Fruit fly (Drosophila melanogaster) whole organism, embryonic: ENCODE measurements around the gene CG34256.

Source experiments
- Asciz ChIP-seq: fragments of 200-800 bp; sonication (Bioruptor generic); optimal IDR thresholded peaks from 2 replicates; lab custom pipeline; 2017; ENCODE audit warnings: missing biosample characterization, mild to moderate bottlenecking, missing genetic modification characterization, missing genetic modification reagents
- B-H1 ChIP-seq: fragments of 200-800 bp; sonication (Bioruptor generic); IDR thresholded peaks from 3 replicates; pipeline ENCODE4 v1.3.6; 2022; ENCODE audit warnings: missing biosample characterization, missing genetic modification characterization
- CG1024 ChIP-seq: fragments of 200-800 bp; sonication (Bioruptor generic); IDR thresholded peaks from 2 replicates; pipeline ENCODE4 v1.3.6; 2022; ENCODE audit warnings: missing biosample characterization, missing genetic modification characterization
- CG10274 ChIP-seq: fragments of 200-800 bp; sonication (Bioruptor generic); optimal IDR thresholded peaks from 3 replicates; lab custom pipeline; 2017; ENCODE audit warnings: missing biosample characterization, mild to moderate bottlenecking, missing genetic modification characterization
- CG10321 ChIP-seq: fragments of 200-800 bp; sonication (Bioruptor generic); IDR thresholded peaks from 2 replicates; pipeline ENCODE4 v1.3.6; 2022; ENCODE audit warnings: missing biosample characterization, missing genetic modification characterization
- CG10565 ChIP-seq: fragments of 200-800 bp; sonication (Bioruptor generic); optimal IDR thresholded peaks from 3 replicates; lab custom pipeline; 2016; ENCODE audit warnings: missing biosample characterization, mild to moderate bottlenecking, missing genetic modification characterization
- CG11560 ChIP-seq: fragments of 200-800 bp; sonication (Bioruptor generic); IDR thresholded peaks from 3 replicates; pipeline ENCODE4 v1.3.6; 2022; ENCODE audit warnings: missing biosample characterization, missing genetic modification characterization
- CG11695 ChIP-seq: fragments of 200-800 bp; sonication (Bioruptor generic); IDR thresholded peaks from 3 replicates; pipeline ENCODE4 v1.3.6; 2022; ENCODE audit warnings: missing biosample characterization, missing genetic modification characterization
- CG11723 ChIP-seq: fragments of 200-800 bp; sonication (Bioruptor generic); optimal IDR thresholded peaks from 2 replicates; lab custom pipeline; 2017; ENCODE audit warnings: missing biosample characterization, mild to moderate bottlenecking, missing genetic modification characterization
- CG12299 ChIP-seq: fragments of 200-800 bp; sonication (Bioruptor generic); optimal IDR thresholded peaks from 2 replicates; lab custom pipeline; 2018; ENCODE audit warnings: missing biosample characterization, mild to moderate bottlenecking, missing genetic modification characterization
- CG12942 ChIP-seq: fragments of 200-800 bp; sonication (Bioruptor generic); optimal IDR thresholded peaks from 3 replicates; lab custom pipeline; 2016; ENCODE audit warnings: missing biosample characterization, missing genetic modification characterization
- CG13123 ChIP-seq: fragments of 200-800 bp; sonication (Bioruptor generic); optimal IDR thresholded peaks from 2 replicates; lab custom pipeline; 2016; ENCODE audit warnings: missing biosample characterization, missing genetic modification characterization
- CG13296 ChIP-seq: fragments of 200-800 bp; sonication (Bioruptor generic); optimal IDR thresholded peaks from 3 replicates; lab custom pipeline; 2018; ENCODE audit warnings: missing biosample characterization, mild to moderate bottlenecking, missing genetic modification characterization
- CG14014 ChIP-seq: fragments of 200-800 bp; sonication (Bioruptor generic); IDR thresholded peaks from 2 replicates; pipeline ENCODE4 v1.3.6; 2022; ENCODE audit warnings: missing biosample characterization, missing genetic modification characterization
- CG1529 ChIP-seq: fragments of 200-800 bp; sonication (Bioruptor generic); optimal IDR thresholded peaks from 3 replicates; lab custom pipeline; 2018; ENCODE audit warnings: missing biosample characterization, missing genetic modification characterization
- CG1832 ChIP-seq: fragments of 200-800 bp; sonication (Bioruptor generic); optimal IDR thresholded peaks from 2 replicates; lab custom pipeline; 2017; ENCODE audit warnings: missing biosample characterization, mild to moderate bottlenecking, missing genetic modification characterization, inconsistent platforms
- CG18619 ChIP-seq: fragments of 200-800 bp; sonication (Bioruptor generic); optimal IDR thresholded peaks from 3 replicates; lab custom pipeline; 2017; ENCODE audit warnings: missing biosample characterization, mild to moderate bottlenecking, missing genetic modification characterization
- CG4820 ChIP-seq: fragments of 200-800 bp; sonication (Bioruptor generic); optimal IDR thresholded peaks from 3 replicates; lab custom pipeline; 2016; ENCODE audit warnings: missing biosample characterization, missing genetic modification characterization
- CG7839 ChIP-seq: fragments of 200-800 bp; sonication (Bioruptor generic); optimal IDR thresholded peaks from 3 replicates; lab custom pipeline; 2018; ENCODE audit warnings: missing biosample characterization, mild to moderate bottlenecking, missing genetic modification characterization, moderate library complexity
- CG7928 ChIP-seq: fragments of 200-800 bp; sonication (Bioruptor generic); optimal IDR thresholded peaks from 2 replicates; lab custom pipeline; 2017; ENCODE audit warnings: missing biosample characterization, mild to moderate bottlenecking, missing genetic modification characterization
- CG7987 ChIP-seq: fragments of 200-800 bp; sonication (Bioruptor generic); optimal IDR thresholded peaks from 2 replicates; lab custom pipeline; 2018; ENCODE audit warnings: missing biosample characterization, mild to moderate bottlenecking, missing genetic modification characterization, moderate library complexity
- CG8359 ChIP-seq: fragments of 200-800 bp; sonication (Bioruptor generic); optimal IDR thresholded peaks from 2 replicates; lab custom pipeline; 2017; ENCODE audit warnings: missing biosample characterization, mild to moderate bottlenecking, missing genetic modification characterization, borderline replicate concordance
- CG8924 ChIP-seq: fragments of 200-800 bp; optimal IDR thresholded peaks from 3 replicates; lab custom pipeline; 2019; ENCODE audit warnings: missing biosample characterization, mild to moderate bottlenecking, missing genetic modification characterization, moderate library complexity
- Dref ChIP-seq: fragments of 200-800 bp; sonication (Bioruptor generic); IDR thresholded peaks from 2 replicates; pipeline ENCODE4 v1.3.6; 2022; ENCODE audit warnings: missing biosample characterization, missing genetic modification characterization
- Ets65A ChIP-seq: fragments of 200-800 bp; sonication (Bioruptor generic); peaks from one replicate; lab custom pipeline; 2016; ENCODE audit warnings: missing biosample characterization, missing genetic modification characterization
- HLHmδ ChIP-seq: fragments of 200-800 bp; sonication (Bioruptor generic); optimal IDR thresholded peaks from 2 replicates; lab custom pipeline; 2018; ENCODE audit warnings: missing biosample characterization, mild to moderate bottlenecking, missing genetic modification characterization, moderate library complexity
- Hr51 ChIP-seq, 2 experiments: fragments of 200-800 bp; sonication (Bioruptor generic); optimal IDR thresholded peaks; 2 replicates in 1 of 2; 3 replicates in 1 of 2; lab custom pipeline; 2016 to 2018; ENCODE audit warnings: missing biosample characterization in 2 of 2, missing genetic modification characterization in 2 of 2, mild to moderate bottlenecking in 1 of 2, moderate library complexity in 1 of 2
- MTF-1 ChIP-seq: fragments of 200-800 bp; sonication (Bioruptor generic); optimal IDR thresholded peaks from 2 replicates; lab custom pipeline; 2018; ENCODE audit warnings: missing biosample characterization, mild to moderate bottlenecking, missing genetic modification characterization, borderline replicate concordance
- Ptx1 ChIP-seq: fragments of 200-800 bp; sonication (Bioruptor generic); IDR thresholded peaks from 2 replicates; pipeline ENCODE4 v1.3.6; 2022; ENCODE audit warnings: missing biosample characterization, missing genetic modification characterization
- Ravus ChIP-seq: fragments of 200-800 bp; sonication (Bioruptor generic); IDR thresholded peaks from 2 replicates; pipeline ENCODE4 v1.3.6; 2022; ENCODE audit warnings: missing biosample characterization, missing genetic modification characterization
- Rfx ChIP-seq: fragments of 200-800 bp; sonication (Bioruptor generic); IDR thresholded peaks from 2 replicates; pipeline ENCODE4 v1.3.6; 2022; ENCODE audit warnings: missing biosample characterization, missing genetic modification characterization
- Spps ChIP-seq: fragments of 200-800 bp; sonication (Bioruptor generic); optimal IDR thresholded peaks from 2 replicates; lab custom pipeline; 2018; ENCODE audit warnings: missing biosample characterization, mild to moderate bottlenecking, missing genetic modification characterization
- Usf ChIP-seq: fragments of 200-800 bp; sonication (Bioruptor generic); optimal IDR thresholded peaks from 2 replicates; lab custom pipeline; 2017; ENCODE audit warnings: missing genotype, missing biosample characterization, missing genetic modification characterization
- YL-1 ChIP-seq: fragments of 200-800 bp; sonication (Bioruptor generic); optimal IDR thresholded peaks from 3 replicates; lab custom pipeline; 2017; ENCODE audit warnings: missing biosample characterization, mild to moderate bottlenecking, missing genetic modification characterization
- ab ChIP-seq: fragments of 200-800 bp; sonication (Bioruptor generic); optimal IDR thresholded peaks from 2 replicates; lab custom pipeline; 2016; ENCODE audit warnings: missing biosample characterization, missing genetic modification characterization
- bbx ChIP-seq: fragments of 200-800 bp; sonication (Bioruptor generic); IDR thresholded peaks from 2 replicates; pipeline ENCODE4 v1.3.6; 2022; ENCODE audit warnings: missing biosample characterization, missing genetic modification characterization; ENCODE audit not compliant: partially characterized antibody
- btn ChIP-seq: fragments of 200-800 bp; sonication (Bioruptor generic); optimal IDR thresholded peaks from 2 replicates; lab custom pipeline; 2016; ENCODE audit warnings: missing biosample characterization, missing genetic modification characterization
- chif ChIP-seq, 2 experiments: fragments of 200-800 bp; sonication (Bioruptor generic); optimal IDR thresholded peaks; 3 replicates each; lab custom pipeline; 2016; ENCODE audit warnings: missing biosample characterization in 2 of 2, missing genetic modification characterization in 2 of 2
- fd102C ChIP-seq: fragments of 200-800 bp; sonication (Bioruptor generic); optimal IDR thresholded peaks from 2 replicates; lab custom pipeline; 2018; ENCODE audit warnings: missing biosample characterization, mild to moderate bottlenecking, missing genetic modification characterization, moderate library complexity
- insv ChIP-seq, 2 experiments: fragments of 200-800 bp; sonication (Bioruptor generic); optimal IDR thresholded peaks; 3 replicates each; lab custom pipeline; 2016 to 2018; ENCODE audit warnings: missing biosample characterization in 2 of 2, missing genetic modification characterization in 2 of 2
- knrl ChIP-seq: fragments of 200-800 bp; sonication (Bioruptor generic); IDR thresholded peaks from 3 replicates; pipeline ENCODE4 v1.3.6; 2022; ENCODE audit warnings: missing biosample characterization, missing genetic modification characterization; ENCODE audit not compliant: partially characterized antibody
- lov ChIP-seq, 2 experiments: fragments of 200-800 bp in 1 of 2; fragments of >200 bp in 1 of 2; sonication (Bioruptor generic) in 1 of 2; IDR thresholded peaks in 1 of 2; optimal IDR thresholded peaks in 1 of 2; 2 replicates in 1 of 2; 3 replicates in 1 of 2; pipeline versions ENCODE4 v1.3.6 to Lab custom; 2017 to 2022; ENCODE audit warnings: missing biosample characterization in 1 of 2, missing genetic modification characterization in 1 of 2
- psq ChIP-seq: fragments of 200-800 bp; sonication (Bioruptor generic); optimal IDR thresholded peaks from 2 replicates; lab custom pipeline; 2017; ENCODE audit warnings: missing biosample characterization, missing genetic modification characterization
- pzg ChIP-seq: fragments of 200-800 bp; sonication (Bioruptor generic); optimal IDR thresholded peaks from 3 replicates; lab custom pipeline; 2018; ENCODE audit warnings: missing biosample characterization, mild to moderate bottlenecking, missing genetic modification characterization, moderate library complexity
- sc ChIP-seq, 3 experiments: fragments of >200 bp in 2 of 3; fragments of 200-800 bp in 1 of 3; sonication (Bioruptor generic) in 1 of 3; optimal IDR thresholded peaks; 2 replicates in 2 of 3; 3 replicates in 1 of 3; lab custom pipeline; 2017; ENCODE audit warnings: mild to moderate bottlenecking in 1 of 3, missing biosample characterization in 1 of 3, missing genetic modification characterization in 1 of 3, missing genetic modification reagents in 1 of 3
- stc ChIP-seq: fragments of 200-800 bp; sonication (Bioruptor generic); IDR thresholded peaks from 2 replicates; pipeline ENCODE4 v1.3.6; 2022; ENCODE audit warnings: missing biosample characterization, missing genetic modification characterization
- zen2 ChIP-seq: fragments of 200-800 bp; sonication (Bioruptor generic); IDR thresholded peaks from 3 replicates; pipeline ENCODE4 v1.3.6; 2022; ENCODE audit warnings: missing biosample characterization, missing genetic modification characterization; ENCODE audit not compliant: partially characterized antibody

CG34256 gene

dm6 chr3L:18996030-18996773 lies 6.6 kb upstream of the CG34256 start (continued):
- TF ChIP-seq CG18619 (GFP tag; lab: Kevin White, UChicago) (peak; percentile 80), Asciz (GFP tag; lab: Kevin White, UChicago) (peak; percentile 53), HLHmδ (no peak), CG10565 (GFP tag; lab: Kevin White, UChicago) (peak; percentile 13), CG14014 (GFP tag; lab: Robert Waterston, UW) (0 out of 2 replicates have a peak, but pooled peaks have one; percentile 53), CG13123 (GFP tag; lab: Kevin White, UChicago) (peak; percentile 0), ab (GFP tag; lab: Kevin White, UChicago) (peak; percentile 4), CG7987 (GFP tag; lab: Kevin White, UChicago) (peak; percentile 46), CG4820 (GFP tag; lab: Kevin White, UChicago) (peak; percentile 56), CG12942 (peak; percentile 30), pzg (GFP tag; lab: Kevin White, UChicago) (peak; percentile 9), CG1024 (GFP tag; lab: Robert Waterston, UW) (0 out of 2 replicates have a peak, but pooled peaks have one; percentile 24), stc (GFP tag; lab: Robert Waterston, UW) (no peak; the same call in 1 of the 2 replicates), btn (GFP tag; lab: Kevin White, UChicago) (no peak), bbx (peak; percentile 48; the same call in 1 of the 2 replicates), Usf (GFP tag; lab: Kevin White, UChicago) (peak; percentile 74), CG12299 (tag; lab: Kevin White, UChicago) (no peak), psq (no peak), Hr51 (GFP tag; optimal IDR thresholded peaks at IDR 0.05; lab: Kevin White, UChicago) (peak; percentile 57 to 77), CG11723 (GFP tag; lab: Kevin White, UChicago) (peak; percentile 60), chif (GFP tag; optimal IDR thresholded peaks at IDR 0.05; lab: Kevin White, UChicago) (peak; percentile 40 to 66), CG7928 (GFP tag; lab: Kevin White, UChicago) (peak; percentile 47), CG8359 (GFP tag; lab: Kevin White, UChicago) (peak; percentile 2), knrl (no peak), Ptx1 (GFP tag; lab: Robert Waterston, UW) (peak; percentile 74), YL-1 (GFP tag; lab: Kevin White, UChicago) (no peak), CG7839 (peak; percentile 79), lov (optimal IDR thresholded peaks at IDR 0.05; lab: Kevin White, UChicago) (no peak), lov (GFP tag; IDR thresholded peaks at IDR 0.05; lab: Robert Waterston, UW) (0 out of 3 replicates have a peak, but pooled peaks have one; percentile 40), insv (GFP tag; optimal IDR thresholded peaks at IDR 0.05; lab: Kevin White, UChicago) (no peak), CG10321 (GFP tag; lab: Robert Waterston, UW) (no peak), CG8924 (tag; lab: Kevin White, UChicago) (peak; percentile 73), Ravus (GFP tag; lab: Robert Waterston, UW) (no peak), sc (optimal IDR thresholded peaks at IDR 0.05; lab: Kevin White, UChicago) (no peak), sc (GFP tag; optimal IDR thresholded peaks at IDR 0.05; lab: Kevin White, UChicago) (peak; percentile 50), Rfx (GFP tag; lab: Robert Waterston, UW) (peak; percentile 79), CG1529 (GFP tag; lab: Kevin White, UChicago) (peak; percentile 8), CG10274 (GFP tag; lab: Kevin White, UChicago) (peak; percentile 68), CG11560 (tag; lab: Robert Waterston, UW) (peak; percentile 67), Dref (GFP tag; lab: Robert Waterston, UW) (no peak), MTF-1 (GFP tag; lab: Kevin White, UChicago) (peak; percentile 71), fd102C (GFP tag; lab: Kevin White, UChicago) (no peak), CG13296 (GFP tag; lab: Kevin White, UChicago) (no peak), Ets65A (peak; percentile 94), B-H1 (peak; percentile 30), CG1832 (GFP tag; lab: Kevin White, UChicago) (no peak), CG11695 (GFP tag; lab: Robert Waterston, UW) (peak; percentile 75), Spps (tag; lab: Kevin White, UChicago) (no peak), zen2 (GFP tag; lab: Robert Waterston, UW) (peak; percentile 21; the same call in 1 of the 3 replicates)
